Fruit fly (Drosophila melanogaster) whole organism, embryonic: Measurements from ENCODE around the gene sage.
A peak's percentile ranks its signal among the peaks of the same experiment; 100 is the strongest.

Experiments
- Blimp-1 ChIP-seq: fragments of 200-800 bp; sonication (Bioruptor generic); optimal IDR thresholded peaks from 3 replicates; lab custom pipeline; 2018; ENCODE audit warnings: missing biosample characterization, missing genetic modification characterization, mild to moderate bottlenecking, moderate library complexity, missing genetic modification reagents
- CG10209 ChIP-seq: fragments of 200-800 bp; sonication (Bioruptor generic); optimal IDR thresholded peaks from 3 replicates; lab custom pipeline; 2017; ENCODE audit warnings: missing biosample characterization, mild to moderate bottlenecking, missing genetic modification characterization, missing genetic modification reagents
- CG12155 ChIP-seq: fragments of 200-800 bp; sonication (Bioruptor generic); optimal IDR thresholded peaks from 3 replicates; lab custom pipeline; 2016; ENCODE audit warnings: missing biosample characterization, missing genetic modification characterization
- CG13287 ChIP-seq: fragments of 200-800 bp; sonication (Bioruptor generic); IDR thresholded peaks from 2 replicates; pipeline ENCODE4 v1.3.6; 2022; ENCODE audit warnings: missing biosample characterization, missing genetic modification characterization; ENCODE audit not compliant: partially characterized antibody
- CG14441 ChIP-seq: fragments of 200-800 bp; sonication (Bioruptor generic); IDR thresholded peaks from 2 replicates; pipeline ENCODE4 v1.3.6; 2022; ENCODE audit warnings: missing biosample characterization, missing genetic modification characterization
- CG1529 ChIP-seq: fragments of 200-800 bp; sonication (Bioruptor generic); optimal IDR thresholded peaks from 3 replicates; lab custom pipeline; 2018; ENCODE audit warnings: missing biosample characterization, missing genetic modification characterization
- CG15514 ChIP-seq: fragments of 200-800 bp; sonication (Bioruptor generic); optimal IDR thresholded peaks from 3 replicates; lab custom pipeline; 2017; ENCODE audit warnings: missing biosample characterization, missing genetic modification characterization, mild to moderate bottlenecking, moderate library complexity, missing genetic modification reagents
- CG1603 ChIP-seq: fragments of 200-800 bp; sonication (Bioruptor generic); optimal IDR thresholded peaks from 2 replicates; lab custom pipeline; 2019; ENCODE audit warnings: missing biosample characterization, mild to moderate bottlenecking, missing genetic modification characterization, moderate library complexity
- CG17361 ChIP-seq: fragments of 200-800 bp; sonication (Bioruptor generic); IDR thresholded peaks from 3 replicates; pipeline ENCODE4 v1.3.6; 2022; ENCODE audit warnings: missing biosample characterization, missing genetic modification characterization
- CG17912 ChIP-seq: fragments of 200-800 bp; sonication (Bioruptor generic); optimal IDR thresholded peaks from 2 replicates; lab custom pipeline; 2018; ENCODE audit warnings: missing biosample characterization, mild to moderate bottlenecking, missing genetic modification characterization
- CG2120 ChIP-seq: fragments of 200-800 bp; sonication (Bioruptor generic); optimal IDR thresholded peaks from 3 replicates; lab custom pipeline; 2016; ENCODE audit warnings: missing biosample characterization, missing genetic modification characterization
- CG31365 ChIP-seq: fragments of 200-800 bp; sonication (Bioruptor generic); optimal IDR thresholded peaks from 2 replicates; lab custom pipeline; 2018; ENCODE audit warnings: missing biosample characterization, mild to moderate bottlenecking, missing genetic modification characterization
- CG31441 ChIP-seq: fragments of 200-800 bp; sonication (Bioruptor generic); IDR thresholded peaks from 2 replicates; pipeline ENCODE4 v1.3.6; 2022; ENCODE audit warnings: missing biosample characterization, missing genetic modification characterization
- CG34376 ChIP-seq: fragments of 200-800 bp; sonication (Bioruptor generic); optimal IDR thresholded peaks from 2 replicates; lab custom pipeline; 2018; ENCODE audit warnings: missing biosample characterization, mild to moderate bottlenecking, missing genetic modification characterization
- CG4820 ChIP-seq: fragments of 200-800 bp; sonication (Bioruptor generic); optimal IDR thresholded peaks from 3 replicates; lab custom pipeline; 2016; ENCODE audit warnings: missing biosample characterization, missing genetic modification characterization
- CG5245 ChIP-seq: fragments of 200-800 bp; sonication (Bioruptor generic); optimal IDR thresholded peaks from 3 replicates; lab custom pipeline; 2016; ENCODE audit warnings: missing biosample characterization, missing genetic modification characterization
- CG6813 ChIP-seq: fragments of 200-800 bp; sonication (Bioruptor generic); optimal IDR thresholded peaks from 2 replicates; lab custom pipeline; 2017; ENCODE audit warnings: missing biosample characterization, missing genetic modification characterization, mild to moderate bottlenecking, moderate library complexity, missing genetic modification reagents
- CG7556 ChIP-seq: fragments of 200-800 bp; sonication (Bioruptor generic); optimal IDR thresholded peaks from 2 replicates; lab custom pipeline; 2017; ENCODE audit warnings: missing biosample characterization, mild to moderate bottlenecking, missing genetic modification characterization
- CG7963 ChIP-seq: fragments of 200-800 bp; sonication (Bioruptor generic); IDR thresholded peaks from 3 replicates; pipeline ENCODE4 v1.3.6; 2022; ENCODE audit warnings: missing biosample characterization, missing genetic modification characterization; ENCODE audit not compliant: partially characterized antibody
- CG8388 ChIP-seq: fragments of 200-800 bp; sonication (Bioruptor generic); optimal IDR thresholded peaks from 2 replicates; lab custom pipeline; 2019; ENCODE audit warnings: missing biosample characterization, mild to moderate bottlenecking, missing genetic modification characterization, moderate library complexity
- CHES-1-like ChIP-seq: fragments of 200-800 bp; sonication (Bioruptor generic); optimal IDR thresholded peaks from 2 replicates; lab custom pipeline; 2016; ENCODE audit warnings: missing biosample characterization, missing genetic modification characterization
- CrebB ChIP-seq: fragments of 200-800 bp; sonication (Bioruptor generic); optimal IDR thresholded peaks from 3 replicates; lab custom pipeline; 2018; ENCODE audit warnings: missing biosample characterization, mild to moderate bottlenecking, missing genetic modification characterization
- Dad ChIP-seq: fragments of 200-800 bp; sonication (Bioruptor generic); optimal IDR thresholded peaks from 3 replicates; lab custom pipeline; 2016; ENCODE audit warnings: missing biosample characterization, missing genetic modification characterization
- Dref ChIP-seq: fragments of 200-800 bp; sonication (Bioruptor generic); IDR thresholded peaks from 2 replicates; pipeline ENCODE4 v1.3.6; 2022; ENCODE audit warnings: missing biosample characterization, missing genetic modification characterization
- ERR ChIP-seq: fragments of 200-800 bp; sonication (Bioruptor generic); optimal IDR thresholded peaks from 2 replicates; lab custom pipeline; 2016; ENCODE audit warnings: missing biosample characterization, missing genetic modification characterization
- Gsc ChIP-seq: fragments of 200-800 bp; sonication (Bioruptor generic); IDR thresholded peaks from 2 replicates; pipeline ENCODE4 v1.3.6; 2022; ENCODE audit warnings: missing biosample characterization, missing genetic modification characterization
- HLH3B ChIP-seq: fragments of 200-800 bp; sonication (Bioruptor generic); IDR thresholded peaks from 2 replicates; pipeline ENCODE4 v1.3.6; 2022; ENCODE audit warnings: missing biosample characterization, missing genetic modification characterization
- Hsf ChIP-seq: fragments of 200-800 bp; sonication (Bioruptor generic); optimal IDR thresholded peaks from 3 replicates; lab custom pipeline; 2016; ENCODE audit warnings: missing biosample characterization, missing genetic modification characterization
- Kr ChIP-seq: fragments of 200-800 bp; sonication (Bioruptor generic); optimal IDR thresholded peaks from 2 replicates; lab custom pipeline; 2017; ENCODE audit warnings: missing biosample characterization, mild to moderate bottlenecking, missing genetic modification characterization
- Nf-YC ChIP-seq: fragments of 200-800 bp; optimal IDR thresholded peaks from 3 replicates; lab custom pipeline; 2019; ENCODE audit warnings: missing biosample characterization, mild to moderate bottlenecking, missing genetic modification characterization, moderate library complexity
- Rx ChIP-seq: fragments of 200-800 bp; sonication (Bioruptor generic); IDR thresholded peaks from 2 replicates; pipeline ENCODE4 v1.3.6; 2022; ENCODE audit warnings: missing biosample characterization, missing genetic modification characterization
- Tbp ChIP-seq: fragments of >200 bp; optimal IDR thresholded peaks from 2 replicates; lab custom pipeline; 2018; ENCODE audit warnings: missing biosample characterization, missing genetic modification characterization
- abd-A ChIP-seq: fragments of 200-800 bp; sonication (Bioruptor generic); optimal IDR thresholded peaks from 3 replicates; lab custom pipeline; 2019; ENCODE audit warnings: missing biosample characterization, mild to moderate bottlenecking, missing genetic modification characterization, moderate library complexity
- amos ChIP-seq: fragments of 200-800 bp; sonication (Bioruptor generic); IDR thresholded peaks from 2 replicates; pipeline ENCODE4 v1.3.6; 2022; ENCODE audit warnings: missing biosample characterization, missing genetic modification characterization; ENCODE audit not compliant: partially characterized antibody
- bbx ChIP-seq: fragments of 200-800 bp; sonication (Bioruptor generic); IDR thresholded peaks from 2 replicates; pipeline ENCODE4 v1.3.6; 2022; ENCODE audit warnings: missing biosample characterization, missing genetic modification characterization; ENCODE audit not compliant: partially characterized antibody
- chn ChIP-seq: fragments of 200-800 bp; sonication (Bioruptor generic); optimal IDR thresholded peaks from 2 replicates; lab custom pipeline; 2016; ENCODE audit warnings: missing biosample characterization, missing genetic modification characterization
- exex ChIP-seq: fragments of 200-800 bp; sonication (Bioruptor generic); optimal IDR thresholded peaks from 4 replicates; lab custom pipeline; 2018; ENCODE audit warnings: missing biosample characterization, mild to moderate bottlenecking, missing genetic modification characterization, moderate library complexity
- fd3F ChIP-seq: fragments of 200-800 bp; sonication (Bioruptor generic); optimal IDR thresholded peaks from 2 replicates; lab custom pipeline; 2018; ENCODE audit warnings: missing biosample characterization, mild to moderate bottlenecking, missing genetic modification characterization, moderate library complexity
- gcm2 ChIP-seq: fragments of 200-800 bp; sonication (Bioruptor generic); optimal IDR thresholded peaks from 2 replicates; lab custom pipeline; 2016; ENCODE audit warnings: missing biosample characterization, missing genetic modification characterization
- gfzf ChIP-seq: fragments of 200-800 bp; sonication (Bioruptor generic); optimal IDR thresholded peaks from 2 replicates; lab custom pipeline; 2016; ENCODE audit warnings: missing biosample characterization, mild to moderate bottlenecking, missing genetic modification characterization, moderate library complexity
- jigr1 ChIP-seq: fragments of 200-800 bp; sonication (Bioruptor generic); IDR thresholded peaks from 3 replicates; pipeline ENCODE4 v1.3.6; 2022; ENCODE audit warnings: missing biosample characterization, missing genetic modification characterization
- lola ChIP-seq, 3 experiments: fragments of >200 bp in 2 of 3; fragments of 200-800 bp in 1 of 3; sonication (Bioruptor generic) in 1 of 3; optimal IDR thresholded peaks; 2 replicates each; lab custom pipeline; 2017 to 2019; ENCODE audit warnings: missing biosample characterization in 3 of 3, missing genetic modification characterization in 3 of 3, mild to moderate bottlenecking in 1 of 3, moderate library complexity in 1 of 3
- maf-S ChIP-seq: fragments of 200-800 bp; sonication (Bioruptor generic); optimal IDR thresholded peaks from 2 replicates; lab custom pipeline; 2016; ENCODE audit warnings: missing biosample characterization, missing genetic modification characterization
- pum ChIP-seq: fragments of 200-800 bp; sonication (Bioruptor generic); optimal IDR thresholded peaks from 2 replicates; lab custom pipeline; 2016; ENCODE audit warnings: missing biosample characterization, missing genetic modification characterization
- sqz ChIP-seq: fragments of 200-800 bp; sonication (Bioruptor generic); optimal IDR thresholded peaks from 3 replicates; lab custom pipeline; 2018; ENCODE audit warnings: missing biosample characterization, mild to moderate bottlenecking, missing genetic modification characterization
- stwl ChIP-seq: fragments of 200-800 bp; sonication (Bioruptor generic); optimal IDR thresholded peaks from 3 replicates; lab custom pipeline; 2018; ENCODE audit warnings: missing biosample characterization, mild to moderate bottlenecking, missing genetic modification characterization, moderate library complexity
- trh ChIP-seq: fragments of 200-800 bp; sonication (Bioruptor generic); optimal IDR thresholded peaks from 2 replicates; lab custom pipeline; 2016; ENCODE audit warnings: missing biosample characterization, missing genetic modification characterization
- yki ChIP-seq: fragments of >200 bp; optimal IDR thresholded peaks from 3 replicates; lab custom pipeline; 2018
- zfh2 ChIP-seq: fragments of 200-800 bp; sonication (Bioruptor generic); optimal IDR thresholded peaks from 2 replicates; lab custom pipeline; 2016; ENCODE audit warnings: missing biosample characterization, missing genetic modification characterization

Gene sage

DNA sequence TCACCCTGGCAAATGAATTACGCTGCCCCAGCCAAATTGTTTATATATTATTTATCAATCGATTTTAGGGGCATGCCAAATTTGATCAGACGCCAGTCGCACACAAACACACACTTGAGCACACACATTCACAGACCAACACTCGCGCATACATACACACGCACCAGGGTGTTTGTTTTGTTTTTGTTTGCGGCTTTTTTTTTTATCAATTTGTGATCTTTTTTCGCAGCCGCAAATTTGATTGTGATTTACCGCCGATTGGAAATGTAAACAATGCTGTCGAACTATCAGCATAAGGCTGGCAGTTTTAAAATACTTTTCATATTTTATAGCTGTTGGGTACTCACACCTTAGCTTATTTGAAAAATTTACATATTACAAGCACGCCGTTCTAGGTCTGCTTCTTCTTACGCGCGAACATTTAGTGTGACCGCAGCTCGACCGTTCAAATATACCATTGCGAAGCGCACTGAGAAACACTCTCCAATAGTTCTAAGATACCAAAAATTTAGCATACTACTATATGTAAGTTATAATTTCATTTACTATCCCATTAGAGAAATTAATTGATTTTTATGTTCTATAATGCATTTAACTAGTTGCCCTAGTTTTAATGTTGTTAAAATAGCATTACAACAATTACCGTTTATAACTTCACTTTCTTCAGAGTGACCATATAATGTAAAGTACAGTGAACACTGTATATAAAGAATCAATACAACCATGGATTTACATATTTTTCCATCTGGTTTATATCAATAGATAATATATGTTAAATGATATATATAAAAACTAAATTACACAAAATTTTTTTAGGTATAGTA is 26.5 kb downstream of the sage start, which contains the start of gene pum (continued):
- TF ChIP-seq gcm2 (no peak), exex (tag; lab: Kevin White, UChicago) (no peak), HLH3B (GFP tag; lab: Robert Waterston, UW) (peak; percentile 30; the same call in 1 of the 2 replicates), lola (GFP tag; optimal IDR thresholded peaks at IDR 0.05; lab: Kevin White, UChicago) (peak in 1 of 3 experiments; percentile 57), fd3F (GFP tag; lab: Kevin White, UChicago) (no peak), CG17361 (peak; percentile 80), CG12155 (peak; percentile 38), yki (lab: Kevin White, UChicago) (no peak), Rx (GFP tag; lab: Robert Waterston, UW) (no peak), jigr1 (GFP tag; lab: Robert Waterston, UW) (no peak), CHES-1-like (GFP tag; lab: Kevin White, UChicago) (peak; percentile 2), CG6813 (GFP tag; lab: Kevin White, UChicago) (no peak), maf-S (GFP tag; lab: Kevin White, UChicago) (no peak), CG17912 (GFP tag; lab: Kevin White, UChicago) (no peak), Dref (GFP tag; lab: Robert Waterston, UW) (no peak), abd-A (tag; lab: Kevin White, UChicago) (no peak), CG14441 (no peak), chn (GFP tag; lab: Kevin White, UChicago) (no peak), trh (no peak), amos (GFP tag; lab: Robert Waterston, UW) (no peak; the same call in 1 of the 2 replicates), CrebB (no peak), gfzf (GFP tag; lab: Kevin White, UChicago) (peak; percentile 90), CG31365 (tag; lab: Kevin White, UChicago) (no peak), CG4820 (GFP tag; lab: Kevin White, UChicago) (no peak), CG1529 (GFP tag; lab: Kevin White, UChicago) (no peak), stwl (peak; percentile 57), Blimp-1 (peak; percentile 53), CG13287 (no peak), sqz (GFP tag; lab: Kevin White, UChicago) (peak; percentile 95), CG7556 (peak; percentile 8), CG10209 (GFP tag; lab: Kevin White, UChicago) (no peak), bbx (GFP tag; lab: Robert Waterston, UW) (no peak), pum (GFP tag; lab: Kevin White, UChicago) (no peak), zfh2 (GFP tag; lab: Kevin White, UChicago) (no peak), Dad (GFP tag; lab: Kevin White, UChicago) (no peak), Kr (GFP tag; lab: Kevin White, UChicago) (no peak), Hsf (GFP tag; lab: Kevin White, UChicago) (no peak), Gsc (no peak), Tbp (GFP tag; lab: Kevin White, UChicago) (no peak), CG34376 (GFP tag; lab: Kevin White, UChicago) (peak; percentile 62), ERR (no peak), CG7963 (GFP tag; lab: Robert Waterston, UW) (no peak), CG1603 (peak; percentile 65), Nf-YC (tag; lab: Kevin White, UChicago) (peak; percentile 59), CG31441 (peak; percentile 64), CG8388 (GFP tag; lab: Kevin White, UChicago) (peak; percentile 24), CG15514 (GFP tag; lab: Kevin White, UChicago) (peak; percentile 12), CG2120 (GFP tag; lab: Kevin White, UChicago) (peak; percentile 46), CG5245 (no peak)
